Fruit fly (Drosophila melanogaster) whole organism, embryonic: ENCODE results near the gene Charon.

Source experiments
- Abd-B ChIP-seq: fragments of 200-800 bp; sonication (Bioruptor generic); optimal IDR thresholded peaks from 2 replicates; lab custom pipeline; 2018; ENCODE audit warnings: missing biosample characterization, mild to moderate bottlenecking, missing genetic modification characterization, moderate library complexity
- CG10147 ChIP-seq: fragments of 200-800 bp; sonication (Bioruptor generic); optimal IDR thresholded peaks from 2 replicates; lab custom pipeline; 2019; ENCODE audit warnings: missing biosample characterization, mild to moderate bottlenecking, missing genetic modification characterization, moderate library complexity
- CG10267 ChIP-seq: fragments of 200-800 bp; sonication (Bioruptor generic); optimal IDR thresholded peaks from 2 replicates; lab custom pipeline; 2018; ENCODE audit warnings: missing biosample characterization, mild to moderate bottlenecking, missing genetic modification characterization, moderate library complexity
- CG10366 ChIP-seq: fragments of 200-800 bp; sonication (Bioruptor generic); IDR thresholded peaks from 2 replicates; pipeline ENCODE4 v1.3.6; 2022; ENCODE audit warnings: missing biosample characterization, missing genetic modification characterization
- CG10543 ChIP-seq: fragments of 200-800 bp; sonication (Bioruptor generic); optimal IDR thresholded peaks from 3 replicates; lab custom pipeline; 2017; ENCODE audit warnings: missing biosample characterization, mild to moderate bottlenecking, missing genetic modification characterization, moderate library complexity
- CG11504 ChIP-seq: fragments of 200-800 bp; sonication (Bioruptor generic); optimal IDR thresholded peaks from 3 replicates; lab custom pipeline; 2019; ENCODE audit warnings: missing biosample characterization, mild to moderate bottlenecking, missing genetic modification characterization, moderate library complexity
- CG12155 ChIP-seq: fragments of 200-800 bp; sonication (Bioruptor generic); optimal IDR thresholded peaks from 3 replicates; lab custom pipeline; 2016; ENCODE audit warnings: missing biosample characterization, missing genetic modification characterization
- CG15011 ChIP-seq: fragments of 200-800 bp; sonication (Bioruptor generic); optimal IDR thresholded peaks from 3 replicates; lab custom pipeline; 2018; ENCODE audit warnings: missing biosample characterization, mild to moderate bottlenecking, missing genetic modification characterization
- CG16813 ChIP-seq: fragments of 200-800 bp; sonication (Bioruptor generic); IDR thresholded peaks from 3 replicates; pipeline ENCODE4 v1.3.6; 2022; ENCODE audit warnings: missing biosample characterization, missing genetic modification characterization; ENCODE audit not compliant: partially characterized antibody
- CG16815 ChIP-seq: fragments of 200-800 bp; sonication (Bioruptor generic); optimal IDR thresholded peaks from 3 replicates; lab custom pipeline; 2017; ENCODE audit warnings: missing biosample characterization, mild to moderate bottlenecking, missing genetic modification characterization
- CG30403 ChIP-seq: fragments of 200-800 bp; sonication (Bioruptor generic); optimal IDR thresholded peaks from 3 replicates; lab custom pipeline; 2016; ENCODE audit warnings: missing biosample characterization, missing genetic modification characterization
- CG30431 ChIP-seq: fragments of 200-800 bp; sonication (Bioruptor generic); optimal IDR thresholded peaks from 2 replicates; lab custom pipeline; 2017; ENCODE audit warnings: missing biosample characterization, missing genetic modification characterization
- CG3995 ChIP-seq: fragments of 200-800 bp; sonication (Bioruptor generic); optimal IDR thresholded peaks from 3 replicates; lab custom pipeline; 2016; ENCODE audit warnings: missing biosample characterization, missing genetic modification characterization
- CG4360 ChIP-seq: fragments of 200-800 bp; sonication (Bioruptor generic); IDR thresholded peaks from 2 replicates; pipeline ENCODE4 v1.3.6; 2022; ENCODE audit warnings: missing biosample characterization, missing genetic modification characterization
- CG4617 ChIP-seq: fragments of 200-800 bp; sonication (Bioruptor generic); optimal IDR thresholded peaks from 3 replicates; lab custom pipeline; 2016; ENCODE audit warnings: missing biosample characterization, missing genetic modification characterization, borderline replicate concordance
- CG7556 ChIP-seq: fragments of 200-800 bp; sonication (Bioruptor generic); optimal IDR thresholded peaks from 2 replicates; lab custom pipeline; 2017; ENCODE audit warnings: missing biosample characterization, mild to moderate bottlenecking, missing genetic modification characterization
- CG8281 ChIP-seq: fragments of 200-800 bp; sonication (Bioruptor generic); optimal IDR thresholded peaks from 2 replicates; lab custom pipeline; 2018; ENCODE audit warnings: missing biosample characterization, mild to moderate bottlenecking, missing genetic modification characterization, moderate library complexity
- CG8290 ChIP-seq, 3 experiments: fragments of 200-800 bp; sonication (Bioruptor generic); optimal IDR thresholded peaks; 2 replicates each; lab custom pipeline; 2016 to 2019; ENCODE audit warnings: missing biosample characterization in 3 of 3, missing genetic modification characterization in 3 of 3, mild to moderate bottlenecking in 2 of 3, moderate library complexity in 1 of 3
- CG9609 ChIP-seq: fragments of 200-800 bp; sonication (Bioruptor generic); optimal IDR thresholded peaks from 3 replicates; lab custom pipeline; 2016; ENCODE audit warnings: missing biosample characterization, missing genetic modification characterization
- CoRest ChIP-seq: fragments of 200-800 bp; sonication (Bioruptor generic); optimal IDR thresholded peaks from 3 replicates; lab custom pipeline; 2018; ENCODE audit warnings: missing biosample characterization, mild to moderate bottlenecking, missing genetic modification characterization, moderate library complexity
- Gsc ChIP-seq: fragments of 200-800 bp; sonication (Bioruptor generic); IDR thresholded peaks from 2 replicates; pipeline ENCODE4 v1.3.6; 2022; ENCODE audit warnings: missing biosample characterization, missing genetic modification characterization
- Hmr ChIP-seq: fragments of 200-800 bp; sonication (Bioruptor generic); optimal IDR thresholded peaks from 3 replicates; lab custom pipeline; 2017; ENCODE audit warnings: mild to moderate bottlenecking, missing biosample characterization, missing genetic modification reagents, missing genetic modification characterization
- Hr39 ChIP-seq: fragments of >200 bp; optimal IDR thresholded peaks from 2 replicates; lab custom pipeline; 2017
- Hr78 ChIP-seq, 2 experiments: fragments of 200-800 bp in 1 of 2; fragments of >200 bp in 1 of 2; sonication (Bioruptor generic) in 1 of 2; optimal IDR thresholded peaks; 2 replicates each; lab custom pipeline; 2017 to 2019; ENCODE audit warnings: missing biosample characterization in 2 of 2, missing genetic modification characterization in 2 of 2, mild to moderate bottlenecking in 1 of 2, moderate library complexity in 1 of 2
- Lhr ChIP-seq: fragments of 200-800 bp; sonication (Bioruptor generic); optimal IDR thresholded peaks from 3 replicates; lab custom pipeline; 2017; ENCODE audit warnings: mild to moderate bottlenecking, missing biosample characterization, missing genetic modification reagents, missing genetic modification characterization
- NC2β ChIP-seq: fragments of 200-800 bp; sonication (Bioruptor generic); optimal IDR thresholded peaks from 2 replicates; lab custom pipeline; 2016; ENCODE audit warnings: missing biosample characterization, missing genetic modification characterization
- Neu2 ChIP-seq: fragments of 200-800 bp; sonication (Bioruptor generic); optimal IDR thresholded peaks from 3 replicates; lab custom pipeline; 2016; ENCODE audit warnings: missing biosample characterization, missing genetic modification characterization, borderline replicate concordance
- Ptx1 ChIP-seq: fragments of 200-800 bp; sonication (Bioruptor generic); IDR thresholded peaks from 2 replicates; pipeline ENCODE4 v1.3.6; 2022; ENCODE audit warnings: missing biosample characterization, missing genetic modification characterization
- Six4 ChIP-seq: fragments of 200-800 bp; sonication (Bioruptor generic); optimal IDR thresholded peaks from 2 replicates; lab custom pipeline; 2016; ENCODE audit warnings: missing biosample characterization, missing genetic modification characterization
- Sox100B ChIP-seq: fragments of 200-800 bp; sonication (Bioruptor generic); optimal IDR thresholded peaks from 3 replicates; lab custom pipeline; 2018; ENCODE audit warnings: missing biosample characterization, mild to moderate bottlenecking, missing genetic modification characterization
- Spps ChIP-seq: fragments of 200-800 bp; sonication (Bioruptor generic); optimal IDR thresholded peaks from 2 replicates; lab custom pipeline; 2018; ENCODE audit warnings: missing biosample characterization, mild to moderate bottlenecking, missing genetic modification characterization
- ac ChIP-seq: fragments of 200-800 bp; sonication (Bioruptor generic); optimal IDR thresholded peaks from 3 replicates; lab custom pipeline; 2017; ENCODE audit warnings: missing biosample characterization, mild to moderate bottlenecking, missing genetic modification characterization
- ara ChIP-seq: fragments of 200-800 bp; sonication (Bioruptor generic); IDR thresholded peaks from 2 replicates; pipeline ENCODE4 v1.3.6; 2022; ENCODE audit warnings: missing biosample characterization, missing genetic modification characterization
- bsh ChIP-seq, 2 experiments: fragments of 200-800 bp; sonication (Bioruptor generic); optimal IDR thresholded peaks; 2 replicates each; lab custom pipeline; 2017 to 2018; ENCODE audit warnings: mild to moderate bottlenecking in 2 of 2, missing biosample characterization in 2 of 2, missing genetic modification characterization in 2 of 2, moderate library complexity in 1 of 2
- chif ChIP-seq, 2 experiments: fragments of 200-800 bp; sonication (Bioruptor generic); optimal IDR thresholded peaks; 3 replicates each; lab custom pipeline; 2016; ENCODE audit warnings: missing biosample characterization in 2 of 2, missing genetic modification characterization in 2 of 2
- chm ChIP-seq: fragments of 200-800 bp; sonication (Bioruptor generic); IDR thresholded peaks from 2 replicates; pipeline ENCODE4 v1.3.6; 2022; ENCODE audit warnings: missing biosample characterization, missing genetic modification characterization
- chn ChIP-seq: fragments of 200-800 bp; sonication (Bioruptor generic); optimal IDR thresholded peaks from 2 replicates; lab custom pipeline; 2016; ENCODE audit warnings: missing biosample characterization, missing genetic modification characterization
- crc ChIP-seq: fragments of 200-800 bp; sonication (Bioruptor generic); optimal IDR thresholded peaks from 2 replicates; lab custom pipeline; 2016; ENCODE audit warnings: missing biosample characterization, missing genetic modification characterization
- cwo ChIP-seq: fragments of 200-800 bp; sonication (Bioruptor generic); optimal IDR thresholded peaks from 3 replicates; lab custom pipeline; 2017; ENCODE audit warnings: missing biosample characterization, missing genetic modification characterization, mild to moderate bottlenecking, moderate library complexity, missing genetic modification reagents
- her ChIP-seq: fragments of 200-800 bp; sonication (Bioruptor generic); optimal IDR thresholded peaks from 2 replicates; lab custom pipeline; 2016; ENCODE audit warnings: missing biosample characterization, missing genetic modification characterization
- nau ChIP-seq: fragments of 200-800 bp; sonication (Bioruptor generic); optimal IDR thresholded peaks from 3 replicates; lab custom pipeline; 2017; ENCODE audit warnings: missing biosample characterization, mild to moderate bottlenecking, missing genetic modification characterization, missing genetic modification reagents
- nom ChIP-seq: fragments of 200-800 bp; sonication (Bioruptor generic); optimal IDR thresholded peaks from 2 replicates; lab custom pipeline; 2017; ENCODE audit warnings: missing biosample characterization, missing genetic modification characterization, mild to moderate bottlenecking, moderate library complexity, missing genetic modification reagents
- phol ChIP-seq: fragments of 200-800 bp; sonication (Bioruptor generic); optimal IDR thresholded peaks from 3 replicates; lab custom pipeline; 2018; ENCODE audit warnings: missing biosample characterization, mild to moderate bottlenecking, missing genetic modification characterization, moderate library complexity
- psq ChIP-seq: fragments of 200-800 bp; sonication (Bioruptor generic); optimal IDR thresholded peaks from 2 replicates; lab custom pipeline; 2017; ENCODE audit warnings: missing biosample characterization, missing genetic modification characterization
- sima ChIP-seq: fragments of 200-800 bp; sonication (Bioruptor generic); optimal IDR thresholded peaks from 2 replicates; lab custom pipeline; 2016; ENCODE audit warnings: missing biosample characterization, missing genetic modification characterization
- sr ChIP-seq: fragments of 200-800 bp; sonication (Bioruptor generic); IDR thresholded peaks from 3 replicates; pipeline ENCODE4 v1.3.6; 2022; ENCODE audit warnings: missing biosample characterization, missing genetic modification characterization
- stwl ChIP-seq: fragments of 200-800 bp; sonication (Bioruptor generic); optimal IDR thresholded peaks from 3 replicates; lab custom pipeline; 2018; ENCODE audit warnings: missing biosample characterization, mild to moderate bottlenecking, missing genetic modification characterization, moderate library complexity
- trh ChIP-seq: fragments of 200-800 bp; sonication (Bioruptor generic); optimal IDR thresholded peaks from 2 replicates; lab custom pipeline; 2016; ENCODE audit warnings: missing biosample characterization, missing genetic modification characterization
- unpg ChIP-seq: fragments of 200-800 bp; sonication (Bioruptor generic); optimal IDR thresholded peaks from 3 replicates; lab custom pipeline; 2018; ENCODE audit warnings: missing biosample characterization, mild to moderate bottlenecking, missing genetic modification characterization, moderate library complexity
- wdn ChIP-seq: fragments of 200-800 bp; sonication (Bioruptor generic); IDR thresholded peaks from 2 replicates; pipeline ENCODE4 v1.3.6; 2022; ENCODE audit warnings: missing biosample characterization, missing genetic modification characterization

The Charon gene

dm6 chr2L:1172704-1173107 lies at the start of gene Charon, which contains the start of gene CG4887:
Charon (minus strand) TSS chr2L:1172805.
CG4887 (plus strand) TSS chr2L:1173009.
- TF ChIP-seq CG8290 (GFP tag; optimal IDR thresholded peaks at IDR 0.05; lab: Kevin White, UChicago) (peak; percentile 86), CG8290 (tag; optimal IDR thresholded peaks at IDR 0.05; lab: Kevin White, UChicago) (peak in 1 of 2 experiments; percentile 32), NC2β (GFP tag; lab: Kevin White, UChicago) (peak; percentile 79), trh (GFP tag; lab: Kevin White, UChicago) (peak; percentile 73), crc (GFP tag; lab: Kevin White, UChicago) (peak; percentile 65), CG11504 (tag; lab: Kevin White, UChicago) (no peak), CG10366 (GFP tag; lab: Robert Waterston, UW) (peak; percentile 82), CG30403 (GFP tag; lab: Kevin White, UChicago) (peak; percentile 92), phol (tag; lab: Kevin White, UChicago) (peak; percentile 89), nom (GFP tag; lab: Kevin White, UChicago) (peak; percentile 52), CG4617 (GFP tag; lab: Kevin White, UChicago) (peak; percentile 93), Ptx1 (GFP tag; lab: Robert Waterston, UW) (peak; percentile 85), nau (GFP tag; lab: Kevin White, UChicago) (no peak), CG10147 (GFP tag; lab: Kevin White, UChicago) (no peak), Gsc (GFP tag; lab: Robert Waterston, UW) (peak; percentile 46; the same call in 1 of the 2 replicates), CG16813 (peak; percentile 75), CG9609 (GFP tag; lab: Kevin White, UChicago) (peak; percentile 84), stwl (tag; lab: Kevin White, UChicago) (peak; percentile 77), CG7556 (GFP tag; lab: Kevin White, UChicago) (no peak), Spps (tag; lab: Kevin White, UChicago) (peak; percentile 53), bsh (GFP tag; optimal IDR thresholded peaks at IDR 0.05; lab: Kevin White, UChicago) (peak in 1 of 2 experiments; percentile 79), CG4360 (GFP tag; lab: Robert Waterston, UW) (no peak), wdn (GFP tag; lab: Robert Waterston, UW) (peak; percentile 55), Neu2 (peak; percentile 49), sr (no peak), CoRest (tag; lab: Kevin White, UChicago) (peak; percentile 92), CG3995 (peak; percentile 61), Hr39 (no peak), CG30431 (GFP tag; lab: Kevin White, UChicago) (peak; percentile 57), Hmr (peak; percentile 83), CG10267 (peak; percentile 97), sima (GFP tag; lab: Kevin White, UChicago) (no peak), ac (GFP tag; lab: Kevin White, UChicago) (no peak), psq (peak; percentile 23), Lhr (peak; percentile 67), CG16815 (peak; percentile 61), Hr78 (GFP tag; optimal IDR thresholded peaks at IDR 0.05; lab: Kevin White, UChicago) (no peak), CG8281 (no peak), unpg (GFP tag; lab: Kevin White, UChicago) (no peak), chif (GFP tag; optimal IDR thresholded peaks at IDR 0.05; lab: Kevin White, UChicago) (peak; percentile 75 to 84), CG12155 (GFP tag; lab: Kevin White, UChicago) (peak; percentile 86), CG10543 (GFP tag; lab: Kevin White, UChicago) (peak; percentile 88), CG15011 (GFP tag; lab: Kevin White, UChicago) (no peak), ara (GFP tag; lab: Robert Waterston, UW) (peak; percentile 75; the same call in 1 of the 2 replicates), chn (peak; percentile 85), cwo (GFP tag; lab: Kevin White, UChicago) (peak; percentile 48), Abd-B (peak; percentile 87), her (peak; percentile 27), Six4 (peak; percentile 75), Sox100B (no peak), chm (GFP tag; lab: Robert Waterston, UW) (peak; percentile 61; the same call in 1 of the 2 replicates)
